Fruit fly (Drosophila melanogaster): ENCODE data around the gene alpha-Est6.
A peak's percentile ranks its signal among the peaks of the same experiment; 100 is the strongest.

alpha-Est6 gene

DNA sequence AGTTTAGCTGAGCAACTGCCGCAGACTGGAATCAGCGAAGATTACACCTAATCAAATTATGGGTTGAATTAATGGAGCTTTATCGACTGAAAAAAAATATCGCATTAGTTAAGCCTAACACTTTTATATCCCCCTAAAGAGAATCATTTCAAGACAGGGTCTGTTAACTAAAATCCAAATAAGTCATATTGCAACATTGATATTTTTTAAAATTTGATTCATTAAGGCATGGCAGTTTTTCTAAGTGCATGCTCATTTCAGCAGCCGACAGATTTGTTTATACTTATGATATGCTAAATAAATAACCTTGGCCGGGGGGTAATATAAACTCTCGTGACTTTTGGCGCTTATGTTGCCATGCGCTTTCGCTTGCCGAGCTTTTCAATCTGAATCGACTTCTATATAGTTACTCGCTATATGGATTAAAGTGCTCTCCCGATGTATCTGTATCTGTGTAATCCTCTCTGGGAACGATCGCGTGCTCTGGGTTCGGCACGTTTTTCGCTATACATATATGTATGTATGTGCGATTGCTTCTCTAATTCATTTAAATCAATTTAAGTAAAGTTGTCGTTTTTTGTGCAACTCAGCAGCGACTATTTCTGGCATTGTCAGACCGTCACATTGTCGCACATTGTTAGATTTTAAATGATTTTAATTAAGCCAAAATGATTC, 22.1 kb downstream of the alpha-Est6 start (continued):
- TF ChIP-seq zfh1 (GFP tag; IDR thresholded peaks at IDR 0.05) (peak; percentile 59; the same call in 2 of the 3 replicates), Bgb (GFP tag; IDR thresholded peaks at IDR 0.05; ENCODE audit: partially characterized antibody) (no peak), CG7271 (tag; optimal IDR thresholded peaks at IDR 0.05) (no peak), Fer1 (GFP tag; optimal IDR thresholded peaks at IDR 0.05) (peak; percentile 88), Myb (GFP tag; optimal IDR thresholded peaks at IDR 0.05) (peak; percentile 80), slp2 (GFP tag; optimal IDR thresholded peaks at IDR 0.05) (peak; percentile 68), CG34422 (GFP tag; IDR thresholded peaks at IDR 0.05) (peak; percentile 67; the same call in 2 of the 3 replicates), Ada2b (GFP tag; IDR thresholded peaks at IDR 0.05) (peak; percentile 82), bigmax (GFP tag; optimal IDR thresholded peaks at IDR 0.05) (no peak), CG10654 (GFP tag; optimal IDR thresholded peaks at IDR 0.05) (peak; percentile 48), Eip74EF (GFP tag; optimal IDR thresholded peaks at IDR 0.05) (peak in 1 of 2 experiments; percentile 26), CG17829 (tag; optimal IDR thresholded peaks at IDR 0.05) (no peak), Side (GFP tag; optimal IDR thresholded peaks at IDR 0.05) (peak; percentile 88), CG4404 (GFP tag; IDR thresholded peaks at IDR 0.05) (peak; percentile 53), CG32767 (GFP tag; IDR thresholded peaks at IDR 0.05) (peak; percentile 38; the same call in 1 of the 2 replicates), CkIIα-i1 (GFP tag; IDR thresholded peaks at IDR 0.05) (0 out of 2 replicates have a peak, but pooled peaks have one; percentile 21), CG15269 (tag; optimal IDR thresholded peaks at IDR 0.05) (peak; percentile 86), Six4 (GFP tag; optimal IDR thresholded peaks at IDR 0.05) (peak; percentile 11), CG9817 (tag; optimal IDR thresholded peaks at IDR 0.05) (peak; percentile 82), CG7372 (GFP tag; IDR thresholded peaks at IDR 0.05) (peak; percentile 78), her (GFP tag; optimal IDR thresholded peaks at IDR 0.05) (peak; percentile 85), dmrt11E (tag; optimal IDR thresholded peaks at IDR 0.05) (no peak), crp (GFP tag; optimal IDR thresholded peaks at IDR 0.05) (peak in 1 of 2 experiments; percentile 19), CG4854 (GFP tag; optimal IDR thresholded peaks at IDR 0.05) (peak; percentile 83), pb (GFP tag; optimal IDR thresholded peaks at IDR 0.05) (peak; percentile 62), amos (GFP tag; IDR thresholded peaks at IDR 0.05; ENCODE audit: partially characterized antibody) (no peak), CG11695 (GFP tag; IDR thresholded peaks at IDR 0.05) (peak; percentile 84), CG14965 (GFP tag; optimal IDR thresholded peaks at IDR 0.05; ENCODE audit: borderline replicate concordance) (peak; percentile 14), CG15514 (GFP tag; optimal IDR thresholded peaks at IDR 0.05) (peak; percentile 86), cg (GFP tag; optimal IDR thresholded peaks at IDR 0.05) (no peak), Jarid2 (GFP tag; optimal IDR thresholded peaks at IDR 0.05) (peak; percentile 40), CG30020 (tag; optimal IDR thresholded peaks at IDR 0.05) (no peak), CG10267 (tag; optimal IDR thresholded peaks at IDR 0.05) (peak; percentile 41), Awh (GFP tag; IDR thresholded peaks at IDR 0.05) (no peak), Ets97D (GFP tag; optimal IDR thresholded peaks at IDR 0.05) (peak; percentile 45), CG7839 (tag; optimal IDR thresholded peaks at IDR 0.05) (peak; percentile 89), H2.0 (GFP tag; IDR thresholded peaks at IDR 0.05) (peak; percentile 63), cad (GFP tag; optimal IDR thresholded peaks at IDR 0.05) (no peak), CG2202 (tag; optimal IDR thresholded peaks at IDR 0.05) (no peak), stc (GFP tag; IDR thresholded peaks at IDR 0.05) (peak; percentile 56), maf-S (GFP tag; optimal IDR thresholded peaks at IDR 0.05) (peak; percentile 84), CG4328 (GFP tag; optimal IDR thresholded peaks at IDR 0.05) (peak; percentile 26), CG3407 (GFP tag; optimal IDR thresholded peaks at IDR 0.05) (no peak), CG9797 (GFP tag; optimal IDR thresholded peaks at IDR 0.05) (no peak), CG12104 (GFP tag; optimal IDR thresholded peaks at IDR 0.05) (peak; percentile 53), trh (GFP tag; optimal IDR thresholded peaks at IDR 0.05) (peak; percentile 27), ac (GFP tag; optimal IDR thresholded peaks at IDR 0.05) (no peak), ftz-f1 (GFP tag; optimal IDR thresholded peaks at IDR 0.05) (peak; percentile 88), odd (GFP tag; optimal IDR thresholded peaks at IDR 0.05) (peak; percentile 55)
